Fruit fly (Drosophila melanogaster) whole organism, embryonic: Measurements from ENCODE around the gene Cbl.

Experiments
- ATbp ChIP-seq: fragments of 200-800 bp; sonication (Bioruptor generic); optimal IDR thresholded peaks from 2 replicates; lab custom pipeline; 2017; ENCODE audit warnings: missing biosample characterization, mild to moderate bottlenecking, missing genetic modification characterization, missing genetic modification reagents
- Awh ChIP-seq: fragments of 200-800 bp; sonication (Bioruptor generic); IDR thresholded peaks from 2 replicates; pipeline ENCODE4, ENCODE4 v1.3.6; 2022; ENCODE audit warnings: missing biosample characterization, missing genetic modification characterization
- BEAF-32 ChIP-seq: fragments of 200-800 bp; sonication (Bioruptor generic); optimal IDR thresholded peaks from 3 replicates; lab custom pipeline; 2017; ENCODE audit warnings: missing biosample characterization, missing genetic modification characterization, mild to moderate bottlenecking, moderate library complexity, missing genetic modification reagents
- CG10979 ChIP-seq: fragments of 200-800 bp; sonication (Bioruptor generic); optimal IDR thresholded peaks from 2 replicates; lab custom pipeline; 2018; ENCODE audit warnings: missing biosample characterization, mild to moderate bottlenecking, missing genetic modification characterization, moderate library complexity
- CG11093 ChIP-seq: fragments of 200-800 bp; sonication (Bioruptor generic); IDR thresholded peaks from 3 replicates; pipeline ENCODE4 v1.3.6; 2022; ENCODE audit warnings: missing biosample characterization, missing genetic modification characterization
- CG12071 ChIP-seq: fragments of 200-800 bp; sonication (Bioruptor generic); optimal IDR thresholded peaks from 3 replicates; lab custom pipeline; 2018; ENCODE audit warnings: missing biosample characterization, mild to moderate bottlenecking, missing genetic modification characterization
- CG12104 ChIP-seq: fragments of 200-800 bp; sonication (Bioruptor generic); optimal IDR thresholded peaks from 3 replicates; lab custom pipeline; 2016; ENCODE audit warnings: missing biosample characterization, missing genetic modification characterization
- CG14050 ChIP-seq: fragments of 200-800 bp; sonication (Bioruptor generic); IDR thresholded peaks from 3 replicates; pipeline ENCODE4 v1.3.6; 2022; ENCODE audit warnings: missing biosample characterization, missing genetic modification characterization
- CG17829 ChIP-seq: fragments of 200-800 bp; optimal IDR thresholded peaks from 2 replicates; lab custom pipeline; 2019; ENCODE audit warnings: missing biosample characterization, mild to moderate bottlenecking, missing genetic modification characterization, moderate library complexity
- CG18599 ChIP-seq: fragments of 200-800 bp; sonication (Bioruptor generic); optimal IDR thresholded peaks from 3 replicates; lab custom pipeline; 2017; ENCODE audit warnings: missing biosample characterization, missing genetic modification characterization, mild to moderate bottlenecking, moderate library complexity, missing genetic modification reagents
- CG2678 ChIP-seq: fragments of 200-800 bp; sonication (Bioruptor generic); optimal IDR thresholded peaks from 3 replicates; lab custom pipeline; 2019; ENCODE audit warnings: missing biosample characterization, mild to moderate bottlenecking, missing genetic modification characterization, moderate library complexity
- CG2875 ChIP-seq: fragments of 200-800 bp; sonication (Bioruptor generic); optimal IDR thresholded peaks from 2 replicates; lab custom pipeline; 2017; ENCODE audit warnings: missing biosample characterization, mild to moderate bottlenecking, missing genetic modification characterization, missing genetic modification reagents
- CG4820 ChIP-seq: fragments of 200-800 bp; sonication (Bioruptor generic); optimal IDR thresholded peaks from 3 replicates; lab custom pipeline; 2016; ENCODE audit warnings: missing biosample characterization, missing genetic modification characterization
- CG5245 ChIP-seq: fragments of 200-800 bp; sonication (Bioruptor generic); optimal IDR thresholded peaks from 3 replicates; lab custom pipeline; 2016; ENCODE audit warnings: missing biosample characterization, missing genetic modification characterization
- CG6254 ChIP-seq: fragments of 200-800 bp; sonication (Bioruptor generic); optimal IDR thresholded peaks from 3 replicates; lab custom pipeline; 2017; ENCODE audit warnings: mild to moderate bottlenecking, missing biosample characterization, missing genetic modification reagents, missing genetic modification characterization
- CG7372 ChIP-seq: fragments of 200-800 bp; sonication (Bioruptor generic); IDR thresholded peaks from 2 replicates; pipeline ENCODE4 v1.3.6; 2022; ENCODE audit warnings: missing biosample characterization, missing genetic modification characterization
- CG8290 ChIP-seq, 3 experiments: fragments of 200-800 bp; sonication (Bioruptor generic); optimal IDR thresholded peaks; 2 replicates each; lab custom pipeline; 2016 to 2019; ENCODE audit warnings: missing biosample characterization in 3 of 3, missing genetic modification characterization in 3 of 3, mild to moderate bottlenecking in 2 of 3, moderate library complexity in 1 of 3
- CG8924 ChIP-seq: fragments of 200-800 bp; optimal IDR thresholded peaks from 3 replicates; lab custom pipeline; 2019; ENCODE audit warnings: missing biosample characterization, mild to moderate bottlenecking, missing genetic modification characterization, moderate library complexity
- E2f1 ChIP-seq: fragments of 200-800 bp; sonication (Bioruptor generic); IDR thresholded peaks from 2 replicates; pipeline ENCODE4 v1.3.6; 2022; ENCODE audit warnings: missing biosample characterization, missing genetic modification characterization
- Gsc ChIP-seq: fragments of 200-800 bp; sonication (Bioruptor generic); IDR thresholded peaks from 2 replicates; pipeline ENCODE4 v1.3.6; 2022; ENCODE audit warnings: missing biosample characterization, missing genetic modification characterization
- Gug ChIP-seq: fragments of 200-800 bp; sonication (Bioruptor generic); IDR thresholded peaks from 4 replicates; pipeline ENCODE4 v1.3.6; 2022; ENCODE audit warnings: missing biosample characterization, missing genetic modification characterization
- HLHmδ ChIP-seq: fragments of 200-800 bp; sonication (Bioruptor generic); optimal IDR thresholded peaks from 2 replicates; lab custom pipeline; 2018; ENCODE audit warnings: missing biosample characterization, mild to moderate bottlenecking, missing genetic modification characterization, moderate library complexity
- Hr51 ChIP-seq, 2 experiments: fragments of 200-800 bp; sonication (Bioruptor generic); optimal IDR thresholded peaks; 2 replicates in 1 of 2; 3 replicates in 1 of 2; lab custom pipeline; 2016 to 2018; ENCODE audit warnings: missing biosample characterization in 2 of 2, missing genetic modification characterization in 2 of 2, mild to moderate bottlenecking in 1 of 2, moderate library complexity in 1 of 2
- Hr78 ChIP-seq, 2 experiments: fragments of 200-800 bp in 1 of 2; fragments of >200 bp in 1 of 2; sonication (Bioruptor generic) in 1 of 2; optimal IDR thresholded peaks; 2 replicates each; lab custom pipeline; 2017 to 2019; ENCODE audit warnings: missing biosample characterization in 2 of 2, missing genetic modification characterization in 2 of 2, mild to moderate bottlenecking in 1 of 2, moderate library complexity in 1 of 2
- Mad ChIP-seq: fragments of 200-800 bp; sonication (Bioruptor generic); optimal IDR thresholded peaks from 2 replicates; lab custom pipeline; 2016; ENCODE audit warnings: missing biosample characterization, missing genetic modification characterization
- Max ChIP-seq: fragments of 200-800 bp; sonication (Bioruptor generic); optimal IDR thresholded peaks from 2 replicates; lab custom pipeline; 2016; ENCODE audit warnings: missing biosample characterization, mild to moderate bottlenecking, missing genetic modification characterization
- Med ChIP-seq: fragments of 200-800 bp; sonication (Bioruptor generic); peaks from one replicate; lab custom pipeline; 2016; ENCODE audit warnings: missing biosample characterization, missing genetic modification characterization, mild to moderate bottlenecking, inconsistent platforms, moderate library complexity
- Meics ChIP-seq: fragments of 200-800 bp; sonication (Bioruptor generic); optimal IDR thresholded peaks from 2 replicates; lab custom pipeline; 2017; ENCODE audit warnings: missing biosample characterization, mild to moderate bottlenecking, missing genetic modification characterization
- NK7.1 ChIP-seq: fragments of 200-800 bp; sonication (Bioruptor generic); optimal IDR thresholded peaks from 3 replicates; lab custom pipeline; 2016; ENCODE audit warnings: missing biosample characterization, missing genetic modification characterization
- Nf-YA ChIP-seq: fragments of 200-800 bp; sonication (Bioruptor generic); IDR thresholded peaks from 2 replicates; pipeline ENCODE4 v1.3.6; 2022; ENCODE audit warnings: missing biosample characterization, missing genetic modification characterization
- Oli ChIP-seq: fragments of 200-800 bp; sonication (Bioruptor generic); optimal IDR thresholded peaks from 2 replicates; lab custom pipeline; 2018; ENCODE audit warnings: missing biosample characterization, mild to moderate bottlenecking, missing genetic modification characterization, moderate library complexity
- Rx ChIP-seq: fragments of 200-800 bp; sonication (Bioruptor generic); IDR thresholded peaks from 2 replicates; pipeline ENCODE4 v1.3.6; 2022; ENCODE audit warnings: missing biosample characterization, missing genetic modification characterization
- ac ChIP-seq: fragments of 200-800 bp; sonication (Bioruptor generic); optimal IDR thresholded peaks from 3 replicates; lab custom pipeline; 2017; ENCODE audit warnings: missing biosample characterization, mild to moderate bottlenecking, missing genetic modification characterization
- az2 ChIP-seq: fragments of 200-800 bp; sonication (Bioruptor generic); optimal IDR thresholded peaks from 3 replicates; lab custom pipeline; 2016; ENCODE audit warnings: missing biosample characterization, missing genetic modification characterization
- bab2 ChIP-seq: fragments of 200-800 bp; sonication (Bioruptor generic); optimal IDR thresholded peaks from 2 replicates; lab custom pipeline; 2016; ENCODE audit warnings: missing biosample characterization, missing genetic modification characterization
- bcd ChIP-seq: fragments of 200-800 bp; sonication (Bioruptor generic); optimal IDR thresholded peaks from 2 replicates; lab custom pipeline; 2017; ENCODE audit warnings: missing biosample characterization, mild to moderate bottlenecking, missing genetic modification characterization
- chn ChIP-seq: fragments of 200-800 bp; sonication (Bioruptor generic); optimal IDR thresholded peaks from 2 replicates; lab custom pipeline; 2016; ENCODE audit warnings: missing biosample characterization, missing genetic modification characterization
- dati ChIP-seq: fragments of 200-800 bp; sonication (Bioruptor generic); IDR thresholded peaks from 2 replicates; pipeline ENCODE4 v1.3.6; 2022; ENCODE audit warnings: missing biosample characterization, missing genetic modification characterization
- dmrt99B ChIP-seq: fragments of 200-800 bp; sonication (Bioruptor generic); optimal IDR thresholded peaks from 2 replicates; lab custom pipeline; 2018; ENCODE audit warnings: missing biosample characterization, mild to moderate bottlenecking, missing genetic modification characterization, moderate library complexity
- gem ChIP-seq: fragments of 200-800 bp; sonication (Bioruptor generic); optimal IDR thresholded peaks from 2 replicates; lab custom pipeline; 2019; ENCODE audit warnings: missing biosample characterization, mild to moderate bottlenecking, missing genetic modification characterization, moderate library complexity
- gsb-n ChIP-seq: fragments of 200-800 bp; sonication (Bioruptor generic); optimal IDR thresholded peaks from 3 replicates; lab custom pipeline; 2018; ENCODE audit warnings: missing biosample characterization, mild to moderate bottlenecking, missing genetic modification characterization
- ind ChIP-seq: fragments of 200-800 bp; sonication (Bioruptor generic); optimal IDR thresholded peaks from 3 replicates; lab custom pipeline; 2016; ENCODE audit warnings: missing biosample characterization, missing genetic modification characterization
- lilli ChIP-seq: fragments of 200-800 bp; sonication (Bioruptor generic); optimal IDR thresholded peaks from 3 replicates; lab custom pipeline; 2016; ENCODE audit warnings: missing biosample characterization, missing genetic modification characterization
- lola ChIP-seq, 3 experiments: fragments of >200 bp in 2 of 3; fragments of 200-800 bp in 1 of 3; sonication (Bioruptor generic) in 1 of 3; optimal IDR thresholded peaks; 2 replicates each; lab custom pipeline; 2017 to 2019; ENCODE audit warnings: missing biosample characterization in 3 of 3, missing genetic modification characterization in 3 of 3, mild to moderate bottlenecking in 1 of 3, moderate library complexity in 1 of 3
- nmo ChIP-seq: fragments of 200-800 bp; sonication (Bioruptor generic); optimal IDR thresholded peaks from 2 replicates; lab custom pipeline; 2018; ENCODE audit warnings: missing biosample characterization, mild to moderate bottlenecking, missing genetic modification characterization, moderate library complexity
- sisA ChIP-seq: fragments of 200-800 bp; sonication (Bioruptor generic); IDR thresholded peaks from 2 replicates; pipeline ENCODE4 v1.3.6; 2022; ENCODE audit warnings: missing biosample characterization, missing genetic modification characterization

Gene Cbl

DNA sequence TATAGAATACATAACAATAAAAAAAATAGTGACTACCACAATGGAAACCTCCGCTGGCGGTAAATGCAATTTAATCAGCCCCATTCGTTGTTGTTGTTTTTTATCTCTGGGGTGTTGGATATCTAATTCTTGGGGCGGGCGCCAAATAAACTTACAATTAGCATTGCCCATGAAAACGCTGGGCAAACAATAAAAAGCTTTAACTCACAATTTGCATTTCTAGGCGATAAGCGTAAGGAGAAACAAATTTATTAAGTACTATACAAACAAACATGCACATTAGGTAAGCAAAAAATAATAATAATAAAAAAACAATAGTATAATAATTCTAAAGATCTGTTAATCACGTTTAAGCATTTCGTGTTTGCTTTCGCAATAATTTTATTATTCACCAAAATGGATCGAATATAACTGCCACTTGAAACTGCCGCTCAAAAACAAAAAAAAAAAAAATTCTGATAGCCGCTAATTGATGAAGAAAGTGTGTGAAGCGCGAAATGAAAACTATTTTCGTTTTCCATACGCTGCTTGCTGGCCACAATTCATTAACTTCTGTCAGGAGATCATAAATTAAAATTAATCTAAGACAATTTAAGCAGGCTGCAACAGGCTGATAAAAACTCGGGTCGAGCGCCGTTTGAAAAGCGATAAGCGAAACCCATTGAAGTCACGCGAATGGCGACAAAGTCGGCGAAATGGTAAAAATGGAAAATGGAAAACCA is 23.2 kb downstream of the Cbl start (continued):
- TF ChIP-seq CG8290 (GFP tag; optimal IDR thresholded peaks at IDR 0.05; lab: Kevin White, UChicago) (no peak), CG8290 (tag; optimal IDR thresholded peaks at IDR 0.05; lab: Kevin White, UChicago) (no peak), CG11093 (no peak), chn (GFP tag; lab: Kevin White, UChicago) (no peak), Gsc (GFP tag; lab: Robert Waterston, UW) (no peak)

- TF ChIP-seq Meics (no peak), ac (GFP tag; lab: Kevin White, UChicago) (no peak), CG14050 (no peak), ATbp (GFP tag; lab: Kevin White, UChicago) (peak; percentile 47), Oli (peak; percentile 28), Nf-YA (GFP tag; lab: Robert Waterston, UW) (no peak), Awh (GFP tag; lab: Robert Waterston, UW) (peak; percentile 22; the same call in 1 of the 2 replicates), CG11093 (no peak), CG7372 (GFP tag; lab: Robert Waterston, UW) (no peak), nmo (GFP tag; lab: Kevin White, UChicago) (peak; percentile 6), dmrt99B (tag; lab: Kevin White, UChicago) (peak; percentile 51), lola (GFP tag; optimal IDR thresholded peaks at IDR 0.05; lab: Kevin White, UChicago) (peak in 1 of 3 experiments; percentile 4), Gug (GFP tag; lab: Robert Waterston, UW) (peak; percentile 32; the same call in 2 of the 4 replicates), Hr51 (GFP tag; optimal IDR thresholded peaks at IDR 0.05; lab: Kevin White, UChicago) (peak in 1 of 2 experiments; percentile 14), sisA (GFP tag; lab: Robert Waterston, UW) (0 out of 2 replicates have a peak, but pooled peaks have one; percentile 10), CG18599 (GFP tag; lab: Kevin White, UChicago) (peak; percentile 34), HLHmδ (no peak), CG17829 (tag; lab: Kevin White, UChicago) (no peak), CG12104 (GFP tag; lab: Kevin White, UChicago) (peak; percentile 29), CG2875 (GFP tag; lab: Kevin White, UChicago) (no peak), Rx (GFP tag; lab: Robert Waterston, UW) (no peak), NK7.1 (GFP tag; lab: Kevin White, UChicago) (no peak), CG12071 (GFP tag; lab: Kevin White, UChicago) (peak; percentile 14), bcd (GFP tag; lab: Kevin White, UChicago) (peak; percentile 9), bab2 (GFP tag; lab: Kevin White, UChicago) (no peak), ind (GFP tag; lab: Kevin White, UChicago) (peak; percentile 15), Mad (no peak), Med (GFP tag; lab: Kevin White, UChicago) (peak; percentile 85), az2 (GFP tag; lab: Kevin White, UChicago) (peak; percentile 17), gsb-n (tag; lab: Kevin White, UChicago) (peak; percentile 13), CG4820 (GFP tag; lab: Kevin White, UChicago) (peak; percentile 30), CG2678 (tag; lab: Kevin White, UChicago) (peak; percentile 13), lilli (peak; percentile 9), CG10979 (tag; lab: Kevin White, UChicago) (peak; percentile 40), E2f1 (GFP tag; lab: Robert Waterston, UW) (no peak), dati (no peak), gem (tag; lab: Kevin White, UChicago) (peak; percentile 63), CG5245 (GFP tag; lab: Kevin White, UChicago) (no peak), CG6254 (peak; percentile 16), Max (GFP tag; lab: Kevin White, UChicago) (no peak), BEAF-32 (GFP tag; lab: Kevin White, UChicago) (no peak), Hr78 (GFP tag; optimal IDR thresholded peaks at IDR 0.05; lab: Kevin White, UChicago) (peak in 1 of 2 experiments; percentile 22), CG8924 (no peak)
Measured at dm6 chr3L:8448517-8448889, 23.7 kb downstream of the Cbl start.
